Worm (Caenorhabditis elegans) whole organism, L4 larva: ENCODE data around the gene sptl-3.
A peak's percentile ranks its signal among the peaks of the same experiment; 100 is the strongest.

Experiments
- F37D6.2 ChIP-seq: sonication (generic microtip); optimal IDR thresholded peaks from 2 replicates; lab custom pipeline; 2016; ENCODE audit warnings: mild to moderate bottlenecking, missing genetic modification characterization, missing compliant biosample characterization
- F49E8.2 ChIP-seq: sonication (generic microtip); optimal IDR thresholded peaks from 2 replicates; lab custom pipeline; 2016; ENCODE audit warnings: missing compliant biosample characterization, mild to moderate bottlenecking, missing genetic modification characterization, borderline replicate concordance
- R02D3.7 ChIP-seq: fragments of 150-350 bp; sonication (generic microtip); optimal IDR thresholded peaks from 3 replicates; lab custom pipeline; 2014; ENCODE audit warnings: missing biosample characterization, missing genetic modification characterization
- Y48G9A.11 ChIP-seq: fragments of 200-800 bp; sonication (Bioruptor generic); IDR thresholded peaks from 2 replicates; pipeline ENCODE4 v1.3.6; 2022; ENCODE audit warnings: missing genetic modification reagents, missing genetic modification characterization, missing compliant biosample characterization
- ZK337.2 ChIP-seq: fragments of 200-800 bp; sonication (Bioruptor generic); IDR thresholded peaks from 2 replicates; pipeline ENCODE4 v1.3.6; 2022; ENCODE audit warnings: missing genetic modification reagents, missing genetic modification characterization, missing compliant biosample characterization
- aha-1 ChIP-seq: fragments of 150-350 bp; peaks from one replicate; lab custom pipeline; 2014; ENCODE audit warnings: missing biosample characterization, missing genetic modification characterization
- arid-1 ChIP-seq: fragments of 200-800 bp; sonication (Bioruptor generic); conservative IDR thresholded peaks from 2 replicates; pipeline ENCODE4 v1.3.6; 2022; ENCODE audit warnings: missing genetic modification reagents, missing genetic modification characterization, missing compliant biosample characterization
- attf-4 ChIP-seq: sonication (generic microtip); optimal IDR thresholded peaks from 3 replicates; lab custom pipeline; 2017; ENCODE audit warnings: missing biosample characterization, missing genetic modification characterization
- ceh-32 ChIP-seq: sonication (generic microtip); optimal IDR thresholded peaks from 2 replicates; lab custom pipeline; 2016; ENCODE audit warnings: mild to moderate bottlenecking, missing genetic modification characterization, missing compliant biosample characterization; ENCODE audit not compliant: poor library complexity
- ceh-44 ChIP-seq: fragments of 200-800 bp; sonication (Bioruptor generic); IDR thresholded peaks from 2 replicates; pipeline ENCODE4 v1.3.6; 2022; ENCODE audit warnings: missing genetic modification reagents, missing genetic modification characterization, missing compliant biosample characterization
- ceh-82 ChIP-seq: sonication (generic microtip); optimal IDR thresholded peaks from 2 replicates; lab custom pipeline; 2017; ENCODE audit warnings: missing biosample characterization, missing genetic modification characterization
- daf-19 ChIP-seq: fragments of 200-800 bp; sonication (Bioruptor generic); conservative IDR thresholded peaks from 2 replicates; pipeline ENCODE4 v1.3.6; 2022; ENCODE audit warnings: missing genetic modification characterization, missing compliant biosample characterization
- dmd-6 ChIP-seq: fragments of 200-800 bp; sonication (Bioruptor generic); IDR thresholded peaks from 2 replicates; pipeline ENCODE4 v1.3.6; 2022; ENCODE audit warnings: missing genetic modification reagents, missing genetic modification characterization, missing compliant biosample characterization
- egl-27 ChIP-seq: sonication (generic microtip); optimal IDR thresholded peaks from 3 replicates; lab custom pipeline; 2017; ENCODE audit warnings: missing biosample characterization, missing genetic modification reagents, missing genetic modification characterization
- fkh-10 ChIP-seq: fragments of 150-350 bp; optimal IDR thresholded peaks from 2 replicates; lab custom pipeline; 2014; ENCODE audit warnings: missing biosample characterization, missing genetic modification reagents, missing genetic modification characterization
- fos-1 ChIP-seq: fragments of 150-350 bp; optimal IDR thresholded peaks from 2 replicates; lab custom pipeline; 2014; ENCODE audit warnings: missing biosample characterization, missing genetic modification characterization
- hlh-11 ChIP-seq: fragments of 200-800 bp; sonication (Bioruptor generic); optimal IDR thresholded peaks from 2 replicates; lab custom pipeline; 2018; ENCODE audit warnings: mild to moderate bottlenecking, missing genetic modification characterization, missing compliant biosample characterization
- jun-1 ChIP-seq: fragments of 150-350 bp; optimal IDR thresholded peaks from 2 replicates; lab custom pipeline; 2014; ENCODE audit warnings: missing biosample characterization, missing genetic modification reagents, missing genetic modification characterization
- lin-38 ChIP-seq: fragments of 200-800 bp; sonication (Bioruptor generic); IDR thresholded peaks from 2 replicates; pipeline ENCODE4 v1.3.6; 2022; ENCODE audit warnings: missing genetic modification reagents, missing genetic modification characterization, missing compliant biosample characterization
- lin-39 ChIP-seq: fragments of 150-350 bp; optimal IDR thresholded peaks from 2 replicates; lab custom pipeline; 2014; ENCODE audit warnings: missing biosample characterization, missing genetic modification reagents, missing genetic modification characterization
- lir-3 ChIP-seq: sonication (generic microtip); optimal IDR thresholded peaks from 2 replicates; lab custom pipeline; 2016; ENCODE audit warnings: mild to moderate bottlenecking, missing genetic modification characterization, missing compliant biosample characterization
- lsy-2 ChIP-seq, 2 experiments: fragments of 150-350 bp in 1 of 2; sonication (generic microtip) in 1 of 2; optimal IDR thresholded peaks; 2 replicates each; lab custom pipeline; 2014 to 2017; ENCODE audit warnings: missing biosample characterization in 2 of 2, missing genetic modification characterization in 2 of 2
- mdl-1 ChIP-seq, 2 experiments: fragments of 150-350 bp in 1 of 2; sonication (generic microtip) in 1 of 2; optimal IDR thresholded peaks; 2 replicates each; lab custom pipeline; 2014 to 2017; ENCODE audit warnings: missing biosample characterization in 2 of 2, missing genetic modification characterization in 2 of 2
- mep-1 ChIP-seq: fragments of 150-350 bp; sonication (generic microtip); optimal IDR thresholded peaks from 3 replicates; lab custom pipeline; 2014; ENCODE audit warnings: missing biosample characterization, missing genetic modification characterization
- nhr-10 ChIP-seq: fragments of 150-350 bp; optimal IDR thresholded peaks from 2 replicates; lab custom pipeline; 2014; ENCODE audit warnings: missing biosample characterization, missing genetic modification characterization
- nhr-11 ChIP-seq: fragments of 150-350 bp; optimal IDR thresholded peaks from 2 replicates; lab custom pipeline; 2014; ENCODE audit warnings: missing biosample characterization, missing genetic modification characterization
- nhr-111 ChIP-seq: fragments of 200-800 bp; sonication (Bioruptor generic); optimal IDR thresholded peaks from 2 replicates; lab custom pipeline; 2018; ENCODE audit warnings: mild to moderate bottlenecking, missing genetic modification characterization, missing compliant biosample characterization
- nhr-28 ChIP-seq: fragments of 150-350 bp; optimal IDR thresholded peaks from 2 replicates; lab custom pipeline; 2014; ENCODE audit warnings: missing biosample characterization, missing genetic modification characterization
- nhr-42 ChIP-seq: fragments of 200-800 bp; sonication (Bioruptor generic); IDR thresholded peaks from 2 replicates; pipeline ENCODE4 v1.3.6; 2022; ENCODE audit warnings: missing genetic modification characterization, missing compliant biosample characterization
- nhr-6 ChIP-seq: fragments of 150-350 bp; optimal IDR thresholded peaks from 2 replicates; lab custom pipeline; 2014; ENCODE audit warnings: missing biosample characterization, missing genetic modification characterization
- pqm-1 ChIP-seq: sonication (generic microtip); optimal IDR thresholded peaks from 2 replicates; lab custom pipeline; 2017; ENCODE audit warnings: missing biosample characterization, missing genetic modification characterization
- saeg-2 ChIP-seq: fragments of 200-800 bp; sonication (Bioruptor generic); IDR thresholded peaks from 2 replicates; pipeline ENCODE4 v1.3.6; 2022; ENCODE audit warnings: missing genetic modification reagents, missing genetic modification characterization, missing compliant biosample characterization
- set-16 ChIP-seq: fragments of 200-800 bp; sonication (Bioruptor generic); IDR thresholded peaks from 2 replicates; pipeline ENCODE4 v1.3.6; 2022; ENCODE audit warnings: missing genetic modification reagents, missing genetic modification characterization, missing compliant biosample characterization
- snpc-1.2 ChIP-seq: fragments of 200-800 bp; sonication (Bioruptor generic); IDR thresholded peaks from 2 replicates; pipeline ENCODE4 v1.3.6; 2022; ENCODE audit warnings: missing genetic modification reagents, missing genetic modification characterization, missing compliant biosample characterization
- snpc-4 ChIP-seq: fragments of 150-350 bp; optimal IDR thresholded peaks from 2 replicates; lab custom pipeline; 2014; ENCODE audit warnings: missing biosample characterization, missing genetic modification characterization
- spr-1 ChIP-seq: sonication (generic microtip); optimal IDR thresholded peaks from 2 replicates; lab custom pipeline; 2016; ENCODE audit warnings: mild to moderate bottlenecking, missing genetic modification characterization, missing compliant biosample characterization
- spr-3 ChIP-seq: fragments of 200-800 bp; sonication (Bioruptor generic); optimal IDR thresholded peaks from 2 replicates; lab custom pipeline; 2018; ENCODE audit warnings: mild to moderate bottlenecking, missing genetic modification characterization, missing compliant biosample characterization
- tra-1 ChIP-seq: fragments of 200-800 bp; sonication (Bioruptor generic); IDR thresholded peaks from 2 replicates; pipeline ENCODE4 v1.3.6; 2022; ENCODE audit warnings: missing genetic modification reagents, missing genetic modification characterization, missing compliant biosample characterization
- unc-130 ChIP-seq: sonication (generic microtip); optimal IDR thresholded peaks from 2 replicates; lab custom pipeline; 2016; ENCODE audit warnings: missing genetic modification reagents, missing genetic modification characterization, missing compliant biosample characterization
- unc-39 ChIP-seq: sonication (generic microtip); optimal IDR thresholded peaks from 2 replicates; lab custom pipeline; 2017; ENCODE audit warnings: missing biosample characterization, missing genetic modification characterization
- unc-62 ChIP-seq, 3 experiments: fragments of 150-350 bp in 1 of 3; sonication (generic microtip); optimal IDR thresholded peaks in 2 of 3; peaks in 1 of 3; 1 replicate in 1 of 3; 2 replicates in 2 of 3; lab custom pipeline; 2014 to 2017; ENCODE audit warnings: missing biosample characterization in 3 of 3, missing genetic modification characterization in 3 of 3, missing genetic modification reagents in 3 of 3, missing genotype in 1 of 3
- zag-1 ChIP-seq: fragments of 150-350 bp; optimal IDR thresholded peaks from 2 replicates; lab custom pipeline; 2014; ENCODE audit warnings: missing biosample characterization, missing genetic modification characterization
- zfp-2 ChIP-seq: sonication (generic microtip); optimal IDR thresholded peaks from 2 replicates; lab custom pipeline; 2016; ENCODE audit warnings: mild to moderate bottlenecking, missing genetic modification characterization, missing compliant biosample characterization
- zip-11 ChIP-seq: fragments of 200-800 bp; sonication (Bioruptor generic); IDR thresholded peaks from 2 replicates; pipeline ENCODE4 v1.3.6; 2022; ENCODE audit warnings: missing genetic modification characterization, missing compliant biosample characterization
- zip-2 ChIP-seq: fragments of 150-350 bp; optimal IDR thresholded peaks from 2 replicates; lab custom pipeline; 2014; ENCODE audit warnings: missing biosample characterization, missing genetic modification characterization
- ztf-11 ChIP-seq: fragments of 150-350 bp; optimal IDR thresholded peaks from 2 replicates; lab custom pipeline; 2014; ENCODE audit warnings: missing biosample characterization, missing genetic modification characterization
- ztf-7 ChIP-seq: fragments of 150-350 bp; optimal IDR thresholded peaks from 2 replicates; lab custom pipeline; 2014; ENCODE audit warnings: missing biosample characterization, missing genetic modification characterization

sptl-3 gene

ce11 chrV:13909400-13909799 lies 16.3 kb downstream of the sptl-3 start, which contains the start of gene C06B3.7 (continued):
- TF ChIP-seq fos-1 (tag; lab: Kevin White, UChicago) (peak; percentile 73), fkh-10 (GFP tag; lab: Kevin White, UChicago) (no peak), lin-38 (GFP tag; lab: Robert Waterston, UW) (no peak), unc-39 (tag; lab: Kevin White, UChicago) (no peak), dmd-6 (peak; percentile 95), nhr-42 (GFP tag; lab: Robert Waterston, UW) (no peak), lir-3 (tag; lab: Kevin White, UChicago) (no peak), zfp-2 (no peak), unc-62 (GFP tag; optimal IDR thresholded peaks at IDR 0.05 in 1 of 2; lab: Kevin White, UChicago) (peak in 1 of 2 experiments; percentile 98), unc-62 (tag; optimal IDR thresholded peaks at IDR 0.05; lab: Kevin White, UChicago) (no peak), R02D3.7 (no peak), lin-39 (tag; lab: Kevin White, UChicago) (no peak), attf-4 (no peak), ceh-32 (tag; lab: Kevin White, UChicago) (no peak), nhr-28 (peak; percentile 95), tra-1 (GFP tag; lab: Robert Waterston, UW) (peak; percentile 62; the same call in 1 of the 2 replicates), egl-27 (tag; lab: Kevin White, UChicago) (no peak), F49E8.2 (tag; lab: Kevin White, UChicago) (no peak), pqm-1 (tag; lab: Kevin White, UChicago) (peak; percentile 57), aha-1 (tag; lab: Kevin White, UChicago) (peak; percentile 99), lsy-2 (tag; optimal IDR thresholded peaks at IDR 0.05; lab: Kevin White, UChicago) (peak; percentile 63 to 88), set-16 (GFP tag; lab: Robert Waterston, UW) (no peak), mep-1 (peak; percentile 90), ztf-7 (tag; lab: Kevin White, UChicago) (peak; percentile 49), Y48G9A.11 (GFP tag; lab: Robert Waterston, UW) (no peak), unc-130 (GFP tag; lab: Kevin White, UChicago) (no peak), ztf-11 (tag; lab: Kevin White, UChicago) (no peak), daf-19 (GFP tag; lab: Robert Waterston, UW) (no peak), zip-2 (tag; lab: Kevin White, UChicago) (peak; percentile 83), zip-11 (no peak), nhr-11 (tag; lab: Kevin White, UChicago) (peak; percentile 98), nhr-10 (tag; lab: Kevin White, UChicago) (peak; percentile 78), F37D6.2 (tag; lab: Kevin White, UChicago) (no peak), jun-1 (tag; lab: Kevin White, UChicago) (no peak), mdl-1 (tag; optimal IDR thresholded peaks at IDR 0.05; lab: Kevin White, UChicago) (peak; percentile 36 to 93), arid-1 (GFP tag; lab: Robert Waterston, UW) (no peak), zag-1 (tag; lab: Kevin White, UChicago) (no peak), nhr-6 (tag; lab: Kevin White, UChicago) (peak; percentile 91), snpc-4 (tag; lab: Kevin White, UChicago) (no peak), hlh-11 (tag; lab: Kevin White, UChicago) (peak; percentile 96)

ce11 chrV:13915390-13915789 lies 22.3 kb downstream of the sptl-3 start, which contains the start of gene gcy-32:
Gene gcy-32, minus strand, starts transcription at chrV:13915490.
- TF ChIP-seq arid-1 (GFP tag; lab: Robert Waterston, UW) (no peak), ceh-44 (GFP tag; lab: Robert Waterston, UW) (no peak)

- TF ChIP-seq set-16 (GFP tag; lab: Robert Waterston, UW) (no peak), arid-1 (GFP tag; lab: Robert Waterston, UW) (no peak), zag-1 (tag; lab: Kevin White, UChicago) (no peak), saeg-2 (GFP tag; lab: Robert Waterston, UW) (no peak), spr-3 (no peak), nhr-111 (GFP tag; lab: Kevin White, UChicago) (no peak), snpc-1.2 (GFP tag; lab: Robert Waterston, UW) (no peak), lin-39 (tag; lab: Kevin White, UChicago) (no peak), nhr-42 (GFP tag; lab: Robert Waterston, UW) (no peak), daf-19 (GFP tag; lab: Robert Waterston, UW) (no peak), spr-1 (tag; lab: Kevin White, UChicago) (no peak), F37D6.2 (tag; lab: Kevin White, UChicago) (no peak), ZK337.2 (no peak), ceh-82 (tag; lab: Kevin White, UChicago) (no peak)
Measured at ce11 chrV:13916196-13916595, 23.1 kb downstream of the sptl-3 start, which contains the start of gene str-252. Gene str-252, plus strand, starts transcription at chrV:13916496.
